Fruit fly (Drosophila melanogaster) whole organism, embryonic: ENCODE data around the gene CG32333.

Source experiments
- Blimp-1 ChIP-seq: fragments of 200-800 bp; sonication (Bioruptor generic); optimal IDR thresholded peaks from 3 replicates; lab custom pipeline; 2018; ENCODE audit warnings: missing biosample characterization, missing genetic modification characterization, mild to moderate bottlenecking, moderate library complexity, missing genetic modification reagents
- CG11093 ChIP-seq: fragments of 200-800 bp; sonication (Bioruptor generic); IDR thresholded peaks from 3 replicates; pipeline ENCODE4 v1.3.6; 2022; ENCODE audit warnings: missing biosample characterization, missing genetic modification characterization
- CG12299 ChIP-seq: fragments of 200-800 bp; sonication (Bioruptor generic); optimal IDR thresholded peaks from 2 replicates; lab custom pipeline; 2018; ENCODE audit warnings: missing biosample characterization, mild to moderate bottlenecking, missing genetic modification characterization
- CG14710 ChIP-seq: fragments of 200-800 bp; sonication (Bioruptor generic); optimal IDR thresholded peaks from 3 replicates; lab custom pipeline; 2019; ENCODE audit warnings: missing biosample characterization, mild to moderate bottlenecking, missing genetic modification characterization, moderate library complexity
- CG14965 ChIP-seq: fragments of 200-800 bp; sonication (Bioruptor generic); optimal IDR thresholded peaks from 2 replicates; lab custom pipeline; 2016; ENCODE audit warnings: missing biosample characterization, missing genetic modification characterization, borderline replicate concordance
- CG15601 ChIP-seq: fragments of 200-800 bp; sonication (Bioruptor generic); optimal IDR thresholded peaks from 3 replicates; lab custom pipeline; 2019; ENCODE audit warnings: missing biosample characterization, mild to moderate bottlenecking, missing genetic modification characterization, moderate library complexity
- CG16863 ChIP-seq: fragments of 200-800 bp; sonication (Bioruptor generic); optimal IDR thresholded peaks from 3 replicates; lab custom pipeline; 2016; ENCODE audit warnings: missing biosample characterization, missing genetic modification characterization
- CG17328 ChIP-seq: fragments of 200-800 bp; sonication (Bioruptor generic); IDR thresholded peaks from 2 replicates; pipeline ENCODE4 v1.3.6; 2022; ENCODE audit warnings: missing biosample characterization, missing genetic modification characterization
- CG17829 ChIP-seq: fragments of 200-800 bp; optimal IDR thresholded peaks from 2 replicates; lab custom pipeline; 2019; ENCODE audit warnings: missing biosample characterization, mild to moderate bottlenecking, missing genetic modification characterization, moderate library complexity
- CG18476 ChIP-seq: fragments of 200-800 bp; sonication (Bioruptor generic); optimal IDR thresholded peaks from 2 replicates; lab custom pipeline; 2016; ENCODE audit warnings: missing biosample characterization, mild to moderate bottlenecking, missing genetic modification characterization
- CG31441 ChIP-seq: fragments of 200-800 bp; sonication (Bioruptor generic); IDR thresholded peaks from 2 replicates; pipeline ENCODE4 v1.3.6; 2022; ENCODE audit warnings: missing biosample characterization, missing genetic modification characterization
- CG4730 ChIP-seq: fragments of 200-800 bp; sonication (Bioruptor generic); IDR thresholded peaks from 2 replicates; pipeline ENCODE4 v1.3.6; 2022; ENCODE audit warnings: missing biosample characterization, missing genetic modification characterization
- CG6654 ChIP-seq: fragments of 200-800 bp; sonication (Bioruptor generic); optimal IDR thresholded peaks from 2 replicates; lab custom pipeline; 2017; ENCODE audit warnings: missing biosample characterization, mild to moderate bottlenecking, missing genetic modification characterization
- CG7963 ChIP-seq: fragments of 200-800 bp; sonication (Bioruptor generic); IDR thresholded peaks from 3 replicates; pipeline ENCODE4 v1.3.6; 2022; ENCODE audit warnings: missing biosample characterization, missing genetic modification characterization; ENCODE audit not compliant: partially characterized antibody
- CG8944 ChIP-seq: fragments of 200-800 bp; sonication (Bioruptor generic); optimal IDR thresholded peaks from 3 replicates; lab custom pipeline; 2016; ENCODE audit warnings: missing biosample characterization, missing genetic modification characterization
- CG9932 ChIP-seq: fragments of 200-800 bp; sonication (Bioruptor generic); IDR thresholded peaks from 2 replicates; pipeline ENCODE4 v1.3.6; 2022; ENCODE audit warnings: missing biosample characterization, missing genetic modification characterization
- Chrac-16 ChIP-seq: fragments of 200-800 bp; sonication (Bioruptor generic); optimal IDR thresholded peaks from 3 replicates; lab custom pipeline; 2016; ENCODE audit warnings: missing biosample characterization, missing genetic modification characterization
- CkIIα-i1 ChIP-seq: fragments of 200-800 bp; sonication (Bioruptor generic); IDR thresholded peaks from 2 replicates; pipeline ENCODE4 v1.3.6; 2022; ENCODE audit warnings: missing biosample characterization, missing genetic modification characterization
- CoRest ChIP-seq: fragments of 200-800 bp; sonication (Bioruptor generic); optimal IDR thresholded peaks from 3 replicates; lab custom pipeline; 2018; ENCODE audit warnings: missing biosample characterization, mild to moderate bottlenecking, missing genetic modification characterization, moderate library complexity
- Deaf1 ChIP-seq: fragments of 200-800 bp; optimal IDR thresholded peaks from 3 replicates; lab custom pipeline; 2019; ENCODE audit warnings: missing biosample characterization, mild to moderate bottlenecking, missing genetic modification characterization, moderate library complexity
- Dip2 ChIP-seq: fragments of 200-800 bp; sonication (Bioruptor generic); IDR thresholded peaks from 2 replicates; pipeline ENCODE4 v1.3.6; 2022; ENCODE audit warnings: missing biosample characterization, missing genetic modification characterization
- Doc2 ChIP-seq: fragments of 200-800 bp; sonication (Bioruptor generic); IDR thresholded peaks from 2 replicates; pipeline ENCODE4 v1.3.6; 2022; ENCODE audit warnings: missing biosample characterization, missing genetic modification characterization
- Dref ChIP-seq: fragments of 200-800 bp; sonication (Bioruptor generic); IDR thresholded peaks from 2 replicates; pipeline ENCODE4 v1.3.6; 2022; ENCODE audit warnings: missing biosample characterization, missing genetic modification characterization
- E2f1 ChIP-seq: fragments of 200-800 bp; sonication (Bioruptor generic); IDR thresholded peaks from 2 replicates; pipeline ENCODE4 v1.3.6; 2022; ENCODE audit warnings: missing biosample characterization, missing genetic modification characterization
- ERR ChIP-seq: fragments of 200-800 bp; sonication (Bioruptor generic); optimal IDR thresholded peaks from 2 replicates; lab custom pipeline; 2016; ENCODE audit warnings: missing biosample characterization, missing genetic modification characterization
- Gug ChIP-seq: fragments of 200-800 bp; sonication (Bioruptor generic); IDR thresholded peaks from 4 replicates; pipeline ENCODE4 v1.3.6; 2022; ENCODE audit warnings: missing biosample characterization, missing genetic modification characterization
- HLHmδ ChIP-seq: fragments of 200-800 bp; sonication (Bioruptor generic); optimal IDR thresholded peaks from 2 replicates; lab custom pipeline; 2018; ENCODE audit warnings: missing biosample characterization, mild to moderate bottlenecking, missing genetic modification characterization, moderate library complexity
- MBD-R2 ChIP-seq: fragments of 200-800 bp; sonication (Bioruptor generic); IDR thresholded peaks from 2 replicates; pipeline ENCODE4 v1.3.6; 2022; ENCODE audit warnings: missing biosample characterization, missing genetic modification characterization
- Oaz ChIP-seq: fragments of 200-800 bp; sonication (Bioruptor generic); IDR thresholded peaks from 2 replicates; pipeline ENCODE4 v1.3.6; 2022; ENCODE audit warnings: missing biosample characterization, missing genetic modification characterization
- Rx ChIP-seq: fragments of 200-800 bp; sonication (Bioruptor generic); IDR thresholded peaks from 2 replicates; pipeline ENCODE4 v1.3.6; 2022; ENCODE audit warnings: missing biosample characterization, missing genetic modification characterization
- Vsx1 ChIP-seq: fragments of 200-800 bp; sonication (Bioruptor generic); optimal IDR thresholded peaks from 2 replicates; lab custom pipeline; 2017; ENCODE audit warnings: missing biosample characterization, mild to moderate bottlenecking, missing genetic modification characterization, missing genetic modification reagents
- cato ChIP-seq: fragments of 200-800 bp; sonication (Bioruptor generic); optimal IDR thresholded peaks from 2 replicates; lab custom pipeline; 2016; ENCODE audit warnings: missing biosample characterization, missing genetic modification characterization, borderline replicate concordance
- caup ChIP-seq: fragments of 200-800 bp; sonication (Bioruptor generic); optimal IDR thresholded peaks from 3 replicates; lab custom pipeline; 2017; ENCODE audit warnings: missing biosample characterization, mild to moderate bottlenecking, missing genetic modification characterization, moderate library complexity; ENCODE audit not compliant: severe bottlenecking
- ewg ChIP-seq: fragments of 200-800 bp; sonication (Bioruptor generic); optimal IDR thresholded peaks from 3 replicates; lab custom pipeline; 2017; ENCODE audit warnings: mild to moderate bottlenecking, missing biosample characterization, missing genetic modification reagents, missing genetic modification characterization
- exex ChIP-seq: fragments of 200-800 bp; sonication (Bioruptor generic); optimal IDR thresholded peaks from 4 replicates; lab custom pipeline; 2018; ENCODE audit warnings: missing biosample characterization, mild to moderate bottlenecking, missing genetic modification characterization, moderate library complexity
- gcm ChIP-seq: fragments of 200-800 bp; sonication (Bioruptor generic); optimal IDR thresholded peaks from 2 replicates; lab custom pipeline; 2019; ENCODE audit warnings: missing biosample characterization, mild to moderate bottlenecking, missing genetic modification characterization, moderate library complexity
- hbn ChIP-seq: fragments of 200-800 bp; sonication (Bioruptor generic); IDR thresholded peaks from 2 replicates; pipeline ENCODE4 v1.3.6; 2022; ENCODE audit warnings: missing biosample characterization, missing genetic modification characterization; ENCODE audit not compliant: partially characterized antibody
- her ChIP-seq: fragments of 200-800 bp; sonication (Bioruptor generic); optimal IDR thresholded peaks from 2 replicates; lab custom pipeline; 2016; ENCODE audit warnings: missing biosample characterization, missing genetic modification characterization
- jigr1 ChIP-seq: fragments of 200-800 bp; sonication (Bioruptor generic); IDR thresholded peaks from 3 replicates; pipeline ENCODE4 v1.3.6; 2022; ENCODE audit warnings: missing biosample characterization, missing genetic modification characterization
- kni ChIP-seq: fragments of 200-800 bp; sonication (Bioruptor generic); optimal IDR thresholded peaks from 3 replicates; lab custom pipeline; 2017; ENCODE audit warnings: mild to moderate bottlenecking, missing biosample characterization, missing genetic modification reagents, missing genetic modification characterization
- lmd ChIP-seq: fragments of 200-800 bp; sonication (Bioruptor generic); IDR thresholded peaks from 2 replicates; pipeline ENCODE4 v1.3.6; 2022; ENCODE audit warnings: missing biosample characterization, missing genetic modification characterization
- prd ChIP-seq, 3 experiments: fragments of >200 bp in 2 of 3; fragments of 200-800 bp in 1 of 3; sonication (Bioruptor generic) in 1 of 3; optimal IDR thresholded peaks in 2 of 3; IDR thresholded peaks in 1 of 3; 2 replicates in 2 of 3; 3 replicates in 1 of 3; pipeline versions ENCODE4 v1.3.6 to Lab custom; 2017 to 2022; ENCODE audit warnings: missing biosample characterization in 1 of 3, missing genetic modification characterization in 1 of 3
- slbo ChIP-seq: fragments of 200-800 bp; sonication (Bioruptor generic); IDR thresholded peaks from 2 replicates; pipeline ENCODE4 v1.3.6; 2022; ENCODE audit warnings: missing biosample characterization, missing genetic modification characterization
- sna ChIP-seq: fragments of 200-800 bp; sonication (Bioruptor generic); IDR thresholded peaks from 2 replicates; pipeline ENCODE4 v1.3.6; 2022; ENCODE audit warnings: missing biosample characterization, missing genetic modification characterization; ENCODE audit not compliant: partially characterized antibody
- sqz ChIP-seq: fragments of 200-800 bp; sonication (Bioruptor generic); optimal IDR thresholded peaks from 3 replicates; lab custom pipeline; 2018; ENCODE audit warnings: missing biosample characterization, mild to moderate bottlenecking, missing genetic modification characterization
- sug ChIP-seq: fragments of 200-800 bp; optimal IDR thresholded peaks from 2 replicates; lab custom pipeline; 2019; ENCODE audit warnings: missing biosample characterization, mild to moderate bottlenecking, missing genetic modification characterization, moderate library complexity
- unpg ChIP-seq: fragments of 200-800 bp; sonication (Bioruptor generic); optimal IDR thresholded peaks from 3 replicates; lab custom pipeline; 2018; ENCODE audit warnings: missing biosample characterization, mild to moderate bottlenecking, missing genetic modification characterization, moderate library complexity
- wor ChIP-seq: fragments of 200-800 bp; sonication (Bioruptor generic); IDR thresholded peaks from 2 replicates; pipeline ENCODE4 v1.3.6; 2022; ENCODE audit warnings: missing biosample characterization, missing genetic modification characterization
- zen2 ChIP-seq: fragments of 200-800 bp; sonication (Bioruptor generic); IDR thresholded peaks from 3 replicates; pipeline ENCODE4 v1.3.6; 2022; ENCODE audit warnings: missing biosample characterization, missing genetic modification characterization; ENCODE audit not compliant: partially characterized antibody

CG32333 gene

DNA sequence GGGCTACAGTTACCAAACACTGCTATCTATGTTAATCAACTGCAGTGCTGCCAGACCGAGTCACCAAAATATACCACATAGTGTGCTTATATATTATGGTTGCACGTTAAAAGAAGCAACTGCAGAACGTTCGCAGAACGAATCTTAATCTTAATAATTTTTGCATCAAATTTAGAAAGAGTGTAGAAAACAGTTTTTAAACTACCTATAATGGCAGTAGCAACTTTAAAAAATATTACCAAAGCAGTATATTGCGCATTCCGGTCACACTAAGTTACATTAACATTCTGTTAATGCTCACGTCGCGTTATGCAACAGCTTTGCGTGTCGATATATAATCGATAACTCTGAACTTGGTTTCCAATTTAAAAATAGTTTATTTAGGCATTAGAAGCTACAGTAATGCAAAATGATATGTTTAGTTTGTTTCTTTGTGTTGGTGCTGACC, 66.4 kb downstream of the CG32333 start, which contains the start of gene indra (continued):
- TF ChIP-seq E2f1 (GFP tag; lab: Robert Waterston, UW) = no peak
- peak; percentile 59 for TF ChIP-seq slbo
- no peak for TF ChIP-seq CG4730
- peak; percentile 65 for TF ChIP-seq MBD-R2 (GFP tag; lab: Robert Waterston, UW)
- TF ChIP-seq Gug (GFP tag; lab: Robert Waterston, UW) = no peak
- no peak; the same call in 1 of the 2 replicates for TF ChIP-seq sna (GFP tag; lab: Robert Waterston, UW)
- peak; percentile 8 for TF ChIP-seq her
- TF ChIP-seq Deaf1 (tag; lab: Kevin White, UChicago) = no peak
- peak; percentile 69 for TF ChIP-seq CG14710
- TF ChIP-seq CG18476 (GFP tag; lab: Kevin White, UChicago) = peak; percentile 43
- no peak for TF ChIP-seq Doc2
- TF ChIP-seq Dip2 (GFP tag; lab: Robert Waterston, UW) = no peak
- TF ChIP-seq jigr1 (GFP tag; lab: Robert Waterston, UW) = no peak
- TF ChIP-seq CG11093 = no peak
- peak; percentile 72 for TF ChIP-seq Dref (GFP tag; lab: Robert Waterston, UW)
- TF ChIP-seq CG17328 = peak; percentile 55
- TF ChIP-seq CG7963 (GFP tag; lab: Robert Waterston, UW) = peak; percentile 27; the same call in 1 of the 3 replicates
- TF ChIP-seq CG17829 (tag; lab: Kevin White, UChicago) = peak; percentile 46
- TF ChIP-seq CG14965 = no peak
- TF ChIP-seq ewg = peak; percentile 54
- peak; percentile 37 for TF ChIP-seq CG15601
- TF ChIP-seq Rx (GFP tag; lab: Robert Waterston, UW) = 0 out of 2 replicates have a peak, but pooled peaks have one; percentile 24
- TF ChIP-seq CG12299 (tag; lab: Kevin White, UChicago) = no peak
- TF ChIP-seq wor (GFP tag; lab: Robert Waterston, UW) = no peak
- no peak for TF ChIP-seq kni (GFP tag; lab: Kevin White, UChicago)
- TF ChIP-seq CkIIα-i1 (GFP tag; lab: Robert Waterston, UW) = no peak
- no peak for TF ChIP-seq gcm (GFP tag; lab: Kevin White, UChicago)
- TF ChIP-seq Chrac-16 (GFP tag; lab: Kevin White, UChicago) = peak; percentile 60
- peak; percentile 77 for TF ChIP-seq CoRest (tag; lab: Kevin White, UChicago)
- TF ChIP-seq cato (GFP tag; lab: Kevin White, UChicago) = peak; percentile 64
- no peak for TF ChIP-seq exex (tag; lab: Kevin White, UChicago)
- TF ChIP-seq caup = peak; percentile 24
- TF ChIP-seq ERR (GFP tag; lab: Kevin White, UChicago) = peak; percentile 62
- peak; percentile 73 for TF ChIP-seq sug
- peak; percentile 50; the same call in 1 of the 2 replicates for TF ChIP-seq hbn (GFP tag; lab: Robert Waterston, UW)
- no peak for TF ChIP-seq Blimp-1 (GFP tag; lab: Kevin White, UChicago)
- peak; percentile 92 for TF ChIP-seq sqz (GFP tag; lab: Kevin White, UChicago)
- no peak; the same call in 1 of the 2 replicates for TF ChIP-seq CG31441 (GFP tag; lab: Robert Waterston, UW)
- TF ChIP-seq Oaz (GFP tag; lab: Robert Waterston, UW) = no peak
- no peak for TF ChIP-seq CG6654 (GFP tag; lab: Kevin White, UChicago)
- TF ChIP-seq CG8944 (GFP tag; lab: Kevin White, UChicago) = peak; percentile 56
- TF ChIP-seq CG16863 = peak; percentile 20
- peak; percentile 37; the same call in 1 of the 2 replicates for TF ChIP-seq lmd (GFP tag; lab: Robert Waterston, UW)
- no peak for TF ChIP-seq prd (optimal IDR thresholded peaks at IDR 0.05; lab: Kevin White, UChicago)
- peak; percentile 45; the same call in 1 of the 3 replicates for TF ChIP-seq prd (GFP tag; IDR thresholded peaks at IDR 0.05; lab: Robert Waterston, UW)
- TF ChIP-seq zen2 (GFP tag; lab: Robert Waterston, UW) = no peak
- no peak for TF ChIP-seq Vsx1 (GFP tag; lab: Kevin White, UChicago)
- peak; percentile 56 for TF ChIP-seq unpg
- TF ChIP-seq CG9932 (GFP tag; lab: Robert Waterston, UW) = peak; percentile 72
- no peak for TF ChIP-seq HLHmδ
